Worm (Caenorhabditis elegans) whole organism, L1 larva: ENCODE results near the gene ntl-9.

Experiments
- C04F5.9 ChIP-seq: sonication (generic microtip); optimal IDR thresholded peaks from 2 replicates; lab custom pipeline; 2016; ENCODE audit warnings: missing genetic modification characterization, missing compliant biosample characterization
- C34B4.2 ChIP-seq: sonication (generic microtip); optimal IDR thresholded peaks from 2 replicates; lab custom pipeline; 2017; ENCODE audit warnings: mild to moderate bottlenecking, missing genetic modification characterization, missing compliant biosample characterization
- aha-1 ChIP-seq: fragments of 150-350 bp; optimal IDR thresholded peaks from 2 replicates; lab custom pipeline; 2014; ENCODE audit warnings: missing biosample characterization, missing genetic modification characterization
- alr-1 ChIP-seq: fragments of 200-800 bp; sonication (Bioruptor generic); optimal IDR thresholded peaks from 2 replicates; lab custom pipeline; 2018; ENCODE audit warnings: borderline replicate concordance, mild to moderate bottlenecking, missing genetic modification characterization, missing compliant biosample characterization
- aly-2 ChIP-seq: fragments of 150-350 bp; optimal IDR thresholded peaks from 2 replicates; lab custom pipeline; 2014; ENCODE audit warnings: missing biosample characterization, missing genetic modification characterization
- ama-1 ChIP-seq: fragments of 150-350 bp; optimal IDR thresholded peaks from 2 replicates; lab custom pipeline; 2014
- blmp-1 ChIP-seq: fragments of 150-350 bp; optimal IDR thresholded peaks from 2 replicates; lab custom pipeline; 2014; ENCODE audit warnings: missing biosample characterization, missing genetic modification characterization
- ceh-82 ChIP-seq, 3 experiments: fragments of 150-350 bp in 1 of 3; sonication (generic microtip) in 2 of 3; optimal IDR thresholded peaks; 2 replicates each; lab custom pipeline; 2014 to 2017; ENCODE audit warnings: missing biosample characterization in 3 of 3, missing genetic modification characterization in 3 of 3
- ceh-90 ChIP-seq: sonication (generic microtip); optimal IDR thresholded peaks from 2 replicates; lab custom pipeline; 2016; ENCODE audit warnings: missing genetic modification characterization, missing compliant biosample characterization
- dpl-1 ChIP-seq, 3 experiments: fragments of 150-350 bp in 2 of 3; sonication (generic microtip) in 1 of 3; optimal IDR thresholded peaks; 2 replicates each; lab custom pipeline; 2014 to 2017; ENCODE audit warnings: missing biosample characterization in 3 of 3, missing genetic modification characterization in 3 of 3, missing genetic modification reagents in 3 of 3
- dsc-1 ChIP-seq: sonication (generic microtip); optimal IDR thresholded peaks from 2 replicates; lab custom pipeline; 2016; ENCODE audit warnings: mild to moderate bottlenecking, missing genetic modification characterization, missing compliant biosample characterization
- ets-5 ChIP-seq: fragments of 200-800 bp; sonication (Bioruptor generic); IDR thresholded peaks from 2 replicates; pipeline ENCODE4 v1.3.6; 2022; ENCODE audit warnings: missing genetic modification characterization, missing compliant biosample characterization
- fkh-10 ChIP-seq: sonication (generic microtip); optimal IDR thresholded peaks from 2 replicates; lab custom pipeline; 2017; ENCODE audit warnings: missing biosample characterization, missing genetic modification reagents, missing genetic modification characterization
- fkh-4 ChIP-seq: sonication (generic microtip); optimal IDR thresholded peaks from 2 replicates; lab custom pipeline; 2016; ENCODE audit warnings: missing compliant biosample characterization, missing genetic modification characterization, borderline replicate concordance
- hpl-2 ChIP-seq: fragments of 150-350 bp; optimal IDR thresholded peaks from 2 replicates; lab custom pipeline; 2014; ENCODE audit warnings: missing biosample characterization, missing genetic modification reagents, missing genetic modification characterization
- irx-1 ChIP-seq: sonication (generic microtip); optimal IDR thresholded peaks from 2 replicates; lab custom pipeline; 2016; ENCODE audit warnings: missing genetic modification characterization, missing compliant biosample characterization
- lin-15B ChIP-seq: fragments of 150-350 bp; sonication (generic microtip); optimal IDR thresholded peaks from 3 replicates; lab custom pipeline; 2014; ENCODE audit warnings: missing biosample characterization, missing genetic modification characterization
- lin-35 ChIP-seq, 2 experiments: fragments of 150-350 bp; optimal IDR thresholded peaks; 2 replicates each; lab custom pipeline; 2014; ENCODE audit warnings: missing biosample characterization in 2 of 2, missing genetic modification characterization in 2 of 2, missing genetic modification reagents in 2 of 2
- lin-39 ChIP-seq: fragments of 150-350 bp; optimal IDR thresholded peaks from 2 replicates; lab custom pipeline; 2014; ENCODE audit warnings: missing biosample characterization, missing genetic modification reagents, missing genetic modification characterization
- lsy-2 ChIP-seq, 2 experiments: fragments of 150-350 bp; optimal IDR thresholded peaks; 2 replicates each; lab custom pipeline; 2014; ENCODE audit warnings: missing biosample characterization in 2 of 2, missing genetic modification characterization in 2 of 2
- mab-9 ChIP-seq: fragments of 200-800 bp; sonication (Bioruptor generic); IDR thresholded peaks from 2 replicates; pipeline ENCODE4 v1.3.6; 2022; ENCODE audit warnings: missing genetic modification reagents, missing genetic modification characterization, missing compliant biosample characterization
- mep-1 ChIP-seq: fragments of 150-350 bp; optimal IDR thresholded peaks from 2 replicates; lab custom pipeline; 2014; ENCODE audit warnings: missing biosample characterization, missing genetic modification characterization
- nhr-20 ChIP-seq: sonication (generic microtip); optimal IDR thresholded peaks from 2 replicates; lab custom pipeline; 2016; ENCODE audit warnings: mild to moderate bottlenecking, missing genetic modification characterization, missing compliant biosample characterization
- nhr-237 ChIP-seq: fragments of 150-350 bp; optimal IDR thresholded peaks from 2 replicates; lab custom pipeline; 2014; ENCODE audit warnings: missing biosample characterization, missing genetic modification characterization
- nhr-28 ChIP-seq: fragments of 150-350 bp; optimal IDR thresholded peaks from 2 replicates; lab custom pipeline; 2014; ENCODE audit warnings: missing biosample characterization, missing genetic modification characterization
- nhr-76 ChIP-seq: sonication (generic microtip); optimal IDR thresholded peaks from 2 replicates; lab custom pipeline; 2017; ENCODE audit warnings: missing biosample characterization, missing genetic modification characterization
- nhr-90 ChIP-seq: sonication (generic microtip); optimal IDR thresholded peaks from 2 replicates; lab custom pipeline; 2016; ENCODE audit warnings: mild to moderate bottlenecking, missing genetic modification characterization, missing compliant biosample characterization; ENCODE audit not compliant: poor library complexity
- pag-3 ChIP-seq: sonication (generic microtip); optimal IDR thresholded peaks from 2 replicates; lab custom pipeline; 2017; ENCODE audit warnings: missing genetic modification characterization, mild to moderate bottlenecking, missing compliant biosample characterization, antibody characterized with exemption, borderline replicate concordance; ENCODE audit not compliant: insufficient read depth
- pqm-1 ChIP-seq: sonication (generic microtip); optimal IDR thresholded peaks from 3 replicates; lab custom pipeline; 2017; ENCODE audit warnings: missing biosample characterization, missing genetic modification characterization
- rnt-1 ChIP-seq: sonication (generic microtip); optimal IDR thresholded peaks from 2 replicates; lab custom pipeline; 2016; ENCODE audit warnings: mild to moderate bottlenecking, missing genetic modification characterization, moderate library complexity, missing compliant biosample characterization
- snu-23 ChIP-seq: sonication (generic microtip); optimal IDR thresholded peaks from 2 replicates; lab custom pipeline; 2016; ENCODE audit warnings: missing genetic modification characterization, missing compliant biosample characterization
- sox-4 ChIP-seq: sonication (generic microtip); optimal IDR thresholded peaks from 2 replicates; lab custom pipeline; 2016; ENCODE audit warnings: missing genetic modification characterization, missing compliant biosample characterization
- sptf-1 ChIP-seq: fragments of 150-350 bp; optimal IDR thresholded peaks from 2 replicates; lab custom pipeline; 2014; ENCODE audit warnings: missing biosample characterization, missing genetic modification characterization
- swsn-7 ChIP-seq: sonication (generic microtip); optimal IDR thresholded peaks from 2 replicates; lab custom pipeline; 2016; ENCODE audit warnings: missing genetic modification characterization, missing compliant biosample characterization
- tlp-1 ChIP-seq: fragments of 150-350 bp; optimal IDR thresholded peaks from 2 replicates; lab custom pipeline; 2014; ENCODE audit warnings: missing biosample characterization, missing genetic modification characterization
- unc-30 ChIP-seq: sonication (generic microtip); optimal IDR thresholded peaks from 2 replicates; lab custom pipeline; 2017; ENCODE audit warnings: missing biosample characterization, missing genetic modification characterization
- unc-62 ChIP-seq: fragments of 150-350 bp; optimal IDR thresholded peaks from 2 replicates; lab custom pipeline; 2014; ENCODE audit warnings: missing biosample characterization, missing genetic modification reagents, missing genetic modification characterization
- unc-86 ChIP-seq: sonication (generic microtip); optimal IDR thresholded peaks from 2 replicates; lab custom pipeline; 2016; ENCODE audit warnings: missing genetic modification characterization, missing compliant biosample characterization
- vab-15 ChIP-seq: sonication (generic microtip); optimal IDR thresholded peaks from 2 replicates; lab custom pipeline; 2017; ENCODE audit warnings: missing genotype, mild to moderate bottlenecking, missing genetic modification characterization, missing compliant biosample characterization
- xbp-1 ChIP-seq: sonication (generic microtip); optimal IDR thresholded peaks from 2 replicates; lab custom pipeline; 2016; ENCODE audit warnings: missing genetic modification characterization, missing compliant biosample characterization

The ntl-9 gene

DNA sequence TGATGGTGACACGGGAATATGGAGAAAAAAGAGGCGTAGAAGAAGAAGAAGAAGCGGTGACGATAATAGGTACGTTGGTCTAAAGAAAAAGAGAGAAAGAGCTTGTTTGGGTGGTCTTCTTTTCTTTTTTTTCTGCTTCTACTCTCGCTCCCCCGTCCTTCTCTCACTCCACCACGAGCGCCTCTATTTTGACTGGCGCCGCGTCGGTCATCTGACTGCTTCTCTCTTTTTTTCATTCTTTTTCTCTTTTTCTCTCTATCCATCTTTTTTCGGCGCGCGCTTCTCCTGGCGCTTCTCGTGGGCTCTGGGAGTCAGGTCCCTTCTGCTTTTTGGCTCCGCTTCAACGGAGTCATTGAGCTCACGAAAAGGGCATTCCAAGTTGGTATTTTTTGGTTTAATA is 6.0 kb downstream of the ntl-9 start (continued):
- TF ChIP-seq mep-1 (tag; lab: Kevin White, UChicago) = peak; percentile 43
- peak; percentile 25 to 57 for TF ChIP-seq lsy-2 (tag; optimal IDR thresholded peaks at IDR 0.05; lab: Kevin White, UChicago)
- TF ChIP-seq, all 84 proteins: peak for 21

DNA sequence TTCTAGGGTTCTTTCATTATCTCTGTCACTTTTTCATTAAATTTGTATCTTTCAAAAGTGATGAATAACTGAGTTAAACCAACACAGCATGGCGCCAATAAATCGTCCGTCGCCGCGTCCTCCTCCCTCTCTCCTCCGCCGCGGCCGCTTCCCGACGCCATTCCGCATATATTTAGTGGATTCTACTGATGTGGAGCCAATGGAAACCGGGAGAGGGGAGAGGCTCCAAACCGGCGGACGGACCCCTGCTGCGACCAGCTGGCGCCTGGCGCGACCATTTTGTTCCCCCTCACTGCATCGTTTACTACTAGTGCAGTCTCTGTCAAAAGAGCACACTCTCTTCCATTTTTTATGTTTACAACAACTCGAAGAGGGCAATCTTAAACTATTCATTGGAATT is 6.9 kb downstream of the ntl-9 start:
- TF ChIP-seq hpl-2 (GFP tag; lab: Kevin White, UChicago) (no peak), pqm-1 (tag; lab: Kevin White, UChicago) (no peak), mab-9 (no peak)
- TF ChIP-seq, all 84 proteins: peak for 0

DNA sequence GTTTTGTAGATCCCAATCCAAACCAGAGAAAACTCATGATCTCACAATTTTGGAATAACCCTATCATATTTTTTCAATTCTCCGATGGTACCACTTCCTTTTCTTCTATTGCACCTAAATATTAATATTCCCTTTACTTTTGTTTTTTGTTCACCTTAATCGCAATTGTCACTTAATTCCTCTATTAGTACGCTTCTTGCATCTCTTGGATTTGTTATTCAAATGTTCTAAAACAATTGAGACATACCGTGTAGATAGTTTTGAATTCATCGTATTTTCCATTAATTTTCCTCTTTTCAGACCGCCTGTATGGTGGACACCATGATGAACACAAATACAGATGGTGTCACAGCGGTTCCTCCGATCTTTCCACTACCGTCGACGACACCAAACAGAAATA is 7.5 kb downstream of the ntl-9 start, which contains the start of gene flh-2:
Gene flh-2, plus strand, starts transcription at position 301 of the 400 bp plus-strand sequence.
- no peak for TF ChIP-seq mep-1 (tag; lab: Kevin White, UChicago)
- no peak for TF ChIP-seq lin-39 (tag; lab: Kevin White, UChicago)
- TF ChIP-seq lsy-2 (tag; optimal IDR thresholded peaks at IDR 0.05; lab: Kevin White, UChicago) = no peak
- no peak for TF ChIP-seq dpl-1 (GFP tag; optimal IDR thresholded peaks at IDR 0.05; lab: Kevin White, UChicago)
- TF ChIP-seq ceh-82 (tag; optimal IDR thresholded peaks at IDR 0.05; lab: Kevin White, UChicago) = no peak
- no peak for TF ChIP-seq nhr-76
- TF ChIP-seq ama-1 = no peak
- TF ChIP-seq mab-9 = no peak
- TF ChIP-seq C34B4.2 (tag; lab: Kevin White, UChicago) = no peak
- TF ChIP-seq unc-30 = no peak
- no peak for TF ChIP-seq unc-86 (tag; lab: Kevin White, UChicago)
- no peak for TF ChIP-seq xbp-1
- TF ChIP-seq, all 84 proteins: peak for 0

DNA sequence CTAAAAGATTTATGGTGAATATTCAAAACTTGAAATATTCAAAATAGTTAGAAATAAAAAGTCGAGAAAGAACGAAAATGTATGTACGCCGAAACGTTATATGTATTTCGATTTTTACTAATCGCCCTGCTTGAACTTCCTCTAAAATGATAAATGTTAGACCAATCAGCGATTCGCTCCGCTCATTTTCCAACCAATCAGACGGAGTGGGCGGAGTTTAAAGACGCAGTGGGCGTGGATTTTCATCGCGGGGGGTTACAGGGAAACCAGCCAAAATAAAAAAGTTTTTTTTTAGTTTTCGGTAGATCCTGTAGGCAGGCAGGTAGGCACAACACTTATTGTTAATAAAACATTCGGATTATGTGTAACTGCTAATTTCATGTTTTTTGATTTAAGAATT is 8.7 kb downstream of the ntl-9 start:
- TF ChIP-seq lin-39 (tag; lab: Kevin White, UChicago) = no peak
- no peak for TF ChIP-seq ets-5 (GFP tag; lab: Robert Waterston, UW)
- TF ChIP-seq snu-23 = no peak
- no peak for TF ChIP-seq aly-2
- TF ChIP-seq blmp-1 (tag; lab: Kevin White, UChicago) = no peak
- no peak for TF ChIP-seq sptf-1 (tag; lab: Kevin White, UChicago)
- TF ChIP-seq, all 84 proteins: peak for 0

DNA sequence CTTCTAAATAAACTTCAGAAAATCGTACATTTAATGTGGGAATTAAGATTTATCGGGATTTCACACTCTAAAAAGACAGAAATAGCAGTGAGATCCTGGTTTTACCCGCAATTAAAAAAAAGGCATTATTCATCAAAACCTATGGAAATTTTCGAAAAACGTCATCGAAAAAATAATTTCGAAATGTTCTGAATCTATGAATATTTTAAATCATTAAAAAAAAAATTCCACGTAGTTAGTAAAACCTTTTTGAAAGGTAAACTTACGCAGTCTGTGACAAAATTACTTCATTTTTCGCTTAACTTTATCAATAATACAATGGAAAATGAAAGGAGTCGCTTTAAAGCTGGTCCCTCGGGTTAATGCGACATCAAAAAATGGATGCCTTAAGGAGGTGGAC is 12.3 kb downstream of the ntl-9 start, which contains the start of gene C26E6.1:
Gene C26E6.1, plus strand, starts transcription at position 301 of the 400 bp plus-strand sequence.
- no peak for TF ChIP-seq rnt-1 (tag; lab: Kevin White, UChicago)
- TF ChIP-seq alr-1 (tag; lab: Kevin White, UChicago) = no peak
- no peak for TF ChIP-seq tlp-1 (tag; lab: Kevin White, UChicago)
- TF ChIP-seq swsn-7 (tag; lab: Kevin White, UChicago) = no peak
- TF ChIP-seq fkh-4 = no peak
- TF ChIP-seq snu-23 = no peak
- TF ChIP-seq fkh-10 (GFP tag; lab: Kevin White, UChicago) = no peak
- no peak for TF ChIP-seq mab-9
- TF ChIP-seq C04F5.9 (tag; lab: Kevin White, UChicago) = no peak
- no peak for TF ChIP-seq lin-35 (GFP tag; optimal IDR thresholded peaks at IDR 0.05; lab: Kevin White, UChicago)
- TF ChIP-seq nhr-20 (tag; lab: Kevin White, UChicago) = no peak
- no peak for TF ChIP-seq aha-1 (tag; lab: Kevin White, UChicago)
- TF ChIP-seq ets-5 (GFP tag; lab: Robert Waterston, UW) = no peak
- no peak for TF ChIP-seq unc-62
- TF ChIP-seq vab-15 (tag; lab: Kevin White, UChicago) = no peak
- no peak for TF ChIP-seq xbp-1
- TF ChIP-seq sox-4 (tag; lab: Kevin White, UChicago) = no peak
- TF ChIP-seq ceh-90 (tag; lab: Kevin White, UChicago) = no peak
- TF ChIP-seq, all 84 proteins: peak for 0

DNA sequence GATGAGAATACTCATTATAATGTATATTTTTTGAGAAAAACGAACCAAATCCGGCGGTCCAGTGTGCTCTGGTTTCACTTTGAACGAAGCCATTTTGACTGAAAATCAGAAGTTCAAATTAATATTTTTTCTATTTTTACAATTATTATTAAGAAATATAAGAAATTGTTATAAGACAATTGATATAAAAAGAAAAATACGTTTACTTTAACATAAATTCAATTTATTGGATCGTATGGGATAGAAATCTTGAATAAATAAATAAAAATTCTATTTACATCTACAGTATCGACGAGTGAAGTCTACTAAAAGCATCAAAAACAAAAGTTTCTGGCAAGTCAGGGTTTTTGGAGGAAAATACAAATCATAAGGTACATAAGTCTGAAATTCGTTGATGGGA is 15.9 kb downstream of the ntl-9 start, which contains the start of gene C27F2.4:
Gene C27F2.4, minus strand, starts transcription at position 101 of the 400 bp plus-strand sequence.
- no peak for TF ChIP-seq nhr-90 (tag; lab: Kevin White, UChicago)
- no peak for TF ChIP-seq fkh-10 (GFP tag; lab: Kevin White, UChicago)
- TF ChIP-seq nhr-28 (tag; lab: Kevin White, UChicago) = no peak
- TF ChIP-seq dsc-1 (tag; lab: Kevin White, UChicago) = no peak
- TF ChIP-seq irx-1 = no peak
- TF ChIP-seq lin-15B (tag; lab: Kevin White, UChicago) = no peak
- no peak for TF ChIP-seq nhr-237 (tag; lab: Kevin White, UChicago)
- no peak for TF ChIP-seq tlp-1 (tag; lab: Kevin White, UChicago)
- no peak for TF ChIP-seq pag-3 (tag; lab: Kevin White, UChicago)
